Worm (Caenorhabditis elegans): Measurements from ENCODE around the gene xtr-2.

DNA sequence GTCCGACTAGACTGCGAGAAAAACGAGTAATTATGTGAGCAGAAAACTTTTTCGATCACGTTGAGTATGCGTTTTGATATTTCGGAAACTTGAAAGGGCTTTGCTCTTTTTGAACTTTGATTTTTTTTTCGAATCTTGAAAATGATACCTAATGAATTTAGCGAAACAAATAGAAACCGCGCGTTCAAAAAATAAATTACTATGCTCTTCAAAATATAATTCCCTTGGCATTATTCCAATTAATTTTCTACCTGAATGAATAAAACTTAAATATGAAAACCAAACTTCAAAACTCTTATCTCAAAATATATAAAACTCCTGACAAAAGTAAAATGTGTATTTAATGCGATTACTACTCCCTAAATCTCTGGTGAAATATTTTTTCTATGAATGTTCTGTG, at the start of gene xtr-2:
- no peak for TF ChIP-seq nhr-237 (tag; optimal IDR thresholded peaks at IDR 0.05)
- TF ChIP-seq blmp-1 (tag; optimal IDR thresholded peaks at IDR 0.05) = no peak
- TF ChIP-seq snpc-4 (tag; optimal IDR thresholded peaks at IDR 0.05) = no peak
- no peak for TF ChIP-seq ztf-11 (tag; optimal IDR thresholded peaks at IDR 0.05)

All from whole organism, L1 larva.